Worm (Caenorhabditis elegans) whole organism, L1 larva: ENCODE measurements around the gene K01D12.7.
A peak's percentile ranks its signal among the peaks of the same experiment; 100 is the strongest.

ENCODE experiments used
- C34B4.2 ChIP-seq: sonication (generic microtip); optimal IDR thresholded peaks from 2 replicates; lab custom pipeline; 2017; ENCODE audit warnings: mild to moderate bottlenecking, missing genetic modification characterization, missing compliant biosample characterization
- alr-1 ChIP-seq: fragments of 200-800 bp; sonication (Bioruptor generic); optimal IDR thresholded peaks from 2 replicates; lab custom pipeline; 2018; ENCODE audit warnings: borderline replicate concordance, mild to moderate bottlenecking, missing genetic modification characterization, missing compliant biosample characterization
- ama-1 ChIP-seq: fragments of 150-350 bp; optimal IDR thresholded peaks from 2 replicates; lab custom pipeline; 2014
- ceh-63 ChIP-seq: fragments of 200-800 bp; sonication (Bioruptor generic); optimal IDR thresholded peaks from 2 replicates; lab custom pipeline; 2018; ENCODE audit warnings: mild to moderate bottlenecking, missing genetic modification characterization, missing compliant biosample characterization
- ceh-8 ChIP-seq: fragments of 200-800 bp; sonication (Bioruptor generic); optimal IDR thresholded peaks from 2 replicates; lab custom pipeline; 2018; ENCODE audit warnings: mild to moderate bottlenecking, missing genetic modification characterization, moderate library complexity, missing compliant biosample characterization
- ceh-88 ChIP-seq: fragments of 200-800 bp; sonication (Bioruptor generic); IDR thresholded peaks from 2 replicates; pipeline ENCODE4 v1.3.6; 2022; ENCODE audit warnings: missing genetic modification characterization, missing compliant biosample characterization
- ceh-90 ChIP-seq: sonication (generic microtip); optimal IDR thresholded peaks from 2 replicates; lab custom pipeline; 2016; ENCODE audit warnings: missing genetic modification characterization, missing compliant biosample characterization
- dsc-1 ChIP-seq: sonication (generic microtip); optimal IDR thresholded peaks from 2 replicates; lab custom pipeline; 2016; ENCODE audit warnings: mild to moderate bottlenecking, missing genetic modification characterization, missing compliant biosample characterization
- efl-1 ChIP-seq, 4 experiments: fragments of 150-350 bp; optimal IDR thresholded peaks in 3 of 4; peaks in 1 of 4; 1 replicate in 1 of 4; 2 replicates in 3 of 4; lab custom pipeline; 2014; ENCODE audit warnings: missing biosample characterization in 2 of 4, missing genetic modification characterization in 2 of 4, missing genetic modification reagents in 2 of 4
- efl-3 ChIP-seq: fragments of 200-800 bp; sonication (Bioruptor generic); optimal IDR thresholded peaks from 2 replicates; lab custom pipeline; 2018; ENCODE audit warnings: mild to moderate bottlenecking, missing genetic modification characterization, missing compliant biosample characterization
- egl-13 ChIP-seq: sonication (generic microtip); optimal IDR thresholded peaks from 2 replicates; lab custom pipeline; 2016; ENCODE audit warnings: missing genotype, missing genetic modification reagents, missing genetic modification characterization, missing compliant biosample characterization
- egl-27 ChIP-seq, 2 experiments: fragments of 150-350 bp in 1 of 2; sonication (generic microtip); optimal IDR thresholded peaks; 3 replicates each; lab custom pipeline; 2017 to 2018; ENCODE audit warnings: missing biosample characterization in 2 of 2, missing genetic modification characterization in 2 of 2, missing genetic modification reagents in 2 of 2
- fkh-4 ChIP-seq: sonication (generic microtip); optimal IDR thresholded peaks from 2 replicates; lab custom pipeline; 2016; ENCODE audit warnings: missing compliant biosample characterization, missing genetic modification characterization, borderline replicate concordance
- irx-1 ChIP-seq: sonication (generic microtip); optimal IDR thresholded peaks from 2 replicates; lab custom pipeline; 2016; ENCODE audit warnings: missing genetic modification characterization, missing compliant biosample characterization
- jun-1 ChIP-seq: fragments of 150-350 bp; optimal IDR thresholded peaks from 2 replicates; lab custom pipeline; 2014; ENCODE audit warnings: missing biosample characterization, missing genetic modification reagents, missing genetic modification characterization
- lin-13 ChIP-seq: fragments of 150-350 bp; optimal IDR thresholded peaks from 2 replicates; lab custom pipeline; 2014; ENCODE audit warnings: missing biosample characterization, missing genetic modification reagents, missing genetic modification characterization
- lin-14 ChIP-seq: fragments of 200-800 bp; sonication (Bioruptor generic); optimal IDR thresholded peaks from 2 replicates; lab custom pipeline; 2018; ENCODE audit warnings: mild to moderate bottlenecking, missing genetic modification characterization, moderate library complexity, missing compliant biosample characterization
- lin-15B ChIP-seq: fragments of 150-350 bp; sonication (generic microtip); optimal IDR thresholded peaks from 3 replicates; lab custom pipeline; 2014; ENCODE audit warnings: missing biosample characterization, missing genetic modification characterization
- lin-39 ChIP-seq: fragments of 150-350 bp; optimal IDR thresholded peaks from 2 replicates; lab custom pipeline; 2014; ENCODE audit warnings: missing biosample characterization, missing genetic modification reagents, missing genetic modification characterization
- lir-3 ChIP-seq: sonication (generic microtip); optimal IDR thresholded peaks from 2 replicates; lab custom pipeline; 2016; ENCODE audit warnings: mild to moderate bottlenecking, missing genetic modification characterization, moderate library complexity, missing compliant biosample characterization; ENCODE audit not compliant: poor library complexity
- mdl-1 ChIP-seq, 2 experiments: fragments of 150-350 bp; optimal IDR thresholded peaks; 2 replicates each; lab custom pipeline; 2014 to 2017; ENCODE audit warnings: missing biosample characterization in 2 of 2, missing genetic modification characterization in 2 of 2, inconsistent platforms in 1 of 2
- mep-1 ChIP-seq: fragments of 150-350 bp; optimal IDR thresholded peaks from 2 replicates; lab custom pipeline; 2014; ENCODE audit warnings: missing biosample characterization, missing genetic modification characterization
- nhr-11 ChIP-seq: fragments of 150-350 bp; optimal IDR thresholded peaks from 2 replicates; lab custom pipeline; 2014; ENCODE audit warnings: missing biosample characterization, missing genetic modification characterization
- nhr-12 ChIP-seq: sonication (generic microtip); optimal IDR thresholded peaks from 2 replicates; lab custom pipeline; 2017; ENCODE audit warnings: missing biosample characterization, missing genetic modification characterization
- nhr-20 ChIP-seq: sonication (generic microtip); optimal IDR thresholded peaks from 2 replicates; lab custom pipeline; 2016; ENCODE audit warnings: mild to moderate bottlenecking, missing genetic modification characterization, missing compliant biosample characterization
- nhr-237 ChIP-seq: fragments of 150-350 bp; optimal IDR thresholded peaks from 2 replicates; lab custom pipeline; 2014; ENCODE audit warnings: missing biosample characterization, missing genetic modification characterization
- nhr-28 ChIP-seq: fragments of 150-350 bp; optimal IDR thresholded peaks from 2 replicates; lab custom pipeline; 2014; ENCODE audit warnings: missing biosample characterization, missing genetic modification characterization
- nhr-71 ChIP-seq: sonication (generic microtip); optimal IDR thresholded peaks from 2 replicates; lab custom pipeline; 2016; ENCODE audit warnings: mild to moderate bottlenecking, missing genetic modification characterization, moderate library complexity, missing compliant biosample characterization
- nhr-76 ChIP-seq: sonication (generic microtip); optimal IDR thresholded peaks from 2 replicates; lab custom pipeline; 2017; ENCODE audit warnings: missing biosample characterization, missing genetic modification characterization
- nhr-77 ChIP-seq: fragments of 150-350 bp; optimal IDR thresholded peaks from 2 replicates; lab custom pipeline; 2014; ENCODE audit warnings: missing biosample characterization, missing genetic modification characterization
- nhr-84 ChIP-seq: sonication (generic microtip); optimal IDR thresholded peaks from 2 replicates; lab custom pipeline; 2017; ENCODE audit warnings: missing biosample characterization, missing genetic modification characterization
- nhr-85 ChIP-seq: sonication (generic microtip); peaks from one replicate; lab custom pipeline; 2016; ENCODE audit warnings: missing genetic modification characterization, inconsistent platforms, missing compliant biosample characterization
- pax-3 ChIP-seq: fragments of 200-800 bp; sonication (Bioruptor generic); optimal IDR thresholded peaks from 2 replicates; lab custom pipeline; 2018; ENCODE audit warnings: mild to moderate bottlenecking, missing genetic modification characterization, moderate library complexity, missing compliant biosample characterization
- tlp-1 ChIP-seq: fragments of 150-350 bp; optimal IDR thresholded peaks from 2 replicates; lab custom pipeline; 2014; ENCODE audit warnings: missing biosample characterization, missing genetic modification characterization
- unc-130 ChIP-seq: fragments of 150-350 bp; optimal IDR thresholded peaks from 2 replicates; lab custom pipeline; 2017; ENCODE audit warnings: missing biosample characterization, missing genetic modification characterization, inconsistent platforms
- unc-62 ChIP-seq: fragments of 150-350 bp; optimal IDR thresholded peaks from 2 replicates; lab custom pipeline; 2014; ENCODE audit warnings: missing biosample characterization, missing genetic modification reagents, missing genetic modification characterization
- unc-86 ChIP-seq: sonication (generic microtip); optimal IDR thresholded peaks from 2 replicates; lab custom pipeline; 2016; ENCODE audit warnings: missing genetic modification characterization, missing compliant biosample characterization
- xbp-1 ChIP-seq: sonication (generic microtip); optimal IDR thresholded peaks from 2 replicates; lab custom pipeline; 2016; ENCODE audit warnings: missing genetic modification characterization, missing compliant biosample characterization
- ztf-11 ChIP-seq, 2 experiments: sonication (generic microtip); optimal IDR thresholded peaks; 2 replicates each; lab custom pipeline; 2016 to 2017; ENCODE audit warnings: missing genetic modification characterization in 2 of 2, missing biosample characterization in 1 of 2, missing compliant biosample characterization in 1 of 2

K01D12.7 gene

DNA sequence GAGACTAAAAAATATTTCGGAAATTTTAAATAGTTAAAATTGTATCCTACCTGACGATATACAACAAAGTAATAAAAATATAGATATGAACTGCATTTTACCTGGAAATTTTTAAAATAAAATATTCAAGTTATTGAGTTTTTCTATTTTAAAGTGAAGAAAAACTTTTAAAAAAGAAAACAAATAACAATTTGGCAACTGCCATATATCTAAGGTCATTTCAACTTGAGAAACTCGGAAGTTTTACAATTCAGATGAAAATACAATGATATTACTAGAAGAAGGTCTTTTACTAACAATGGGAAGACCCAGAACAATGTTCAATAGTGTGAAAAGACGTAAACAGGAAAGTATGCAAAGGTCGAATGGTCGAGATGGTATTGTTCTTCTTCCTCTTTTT, 48.6 kb upstream of the K01D12.7 start, which contains the start of gene C54D10.10:
C54D10.10 (minus strand) TSS at position 101 of the 400 bp plus-strand sequence.
- TF ChIP-seq fkh-4 (tag; lab: Kevin White, UChicago): no peak
- TF ChIP-seq nhr-12: no peak
- TF ChIP-seq dsc-1 (tag; lab: Kevin White, UChicago): no peak
- no peak for TF ChIP-seq lin-39 (tag; lab: Kevin White, UChicago)
- TF ChIP-seq nhr-237: no peak
- TF ChIP-seq egl-13 (tag; lab: Kevin White, UChicago): no peak
- no peak for TF ChIP-seq jun-1 (tag; lab: Kevin White, UChicago)
- no peak for TF ChIP-seq mep-1 (tag; lab: Kevin White, UChicago)
- TF ChIP-seq lin-13: no peak
- TF ChIP-seq nhr-11 (tag; lab: Kevin White, UChicago): no peak
- TF ChIP-seq, all 84 proteins: peak for 0

DNA sequence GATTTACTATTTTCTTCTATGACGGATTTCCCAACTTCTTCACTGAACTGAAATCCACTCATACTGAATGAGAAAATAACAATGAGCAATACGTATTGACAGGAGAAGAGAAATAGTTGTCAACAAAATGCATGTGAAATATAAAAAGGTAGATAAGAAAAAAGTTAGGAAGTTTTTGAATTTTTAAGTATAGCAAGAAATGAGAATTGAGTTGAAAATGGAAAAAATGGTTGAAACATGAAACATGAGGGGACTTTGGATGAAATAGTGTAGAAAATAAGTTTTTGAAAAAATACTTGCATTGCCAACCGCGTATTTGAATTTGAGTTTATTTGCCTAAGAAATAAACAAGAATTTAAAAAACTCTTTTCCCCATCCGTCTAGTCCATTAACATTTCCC, 45.6 kb upstream of the K01D12.7 start, which contains the start of the genes pals-38 and C54D10.9:
pals-38 (minus strand) TSS at position 101 of the 400 bp plus-strand sequence.
C54D10.9 (plus strand) TSS at position 259 of the 400 bp plus-strand sequence.
- TF ChIP-seq nhr-12 (no peak), tlp-1 (tag; lab: Kevin White, UChicago) (no peak), nhr-11 (tag; lab: Kevin White, UChicago) (no peak), ceh-63 (GFP tag; lab: Kevin White, UChicago) (no peak), egl-27 (tag; optimal IDR thresholded peaks at IDR 0.05; lab: Kevin White, UChicago) (no peak), ceh-8 (GFP tag; lab: Kevin White, UChicago) (no peak), efl-1 (optimal IDR thresholded peaks at IDR 0.05; lab: Kevin White, UChicago) (no peak), efl-1 (GFP tag; optimal IDR thresholded peaks at IDR 0.05 in 1 of 2; lab: Kevin White, UChicago) (peak in 1 of 2 experiments; percentile 79)

DNA sequence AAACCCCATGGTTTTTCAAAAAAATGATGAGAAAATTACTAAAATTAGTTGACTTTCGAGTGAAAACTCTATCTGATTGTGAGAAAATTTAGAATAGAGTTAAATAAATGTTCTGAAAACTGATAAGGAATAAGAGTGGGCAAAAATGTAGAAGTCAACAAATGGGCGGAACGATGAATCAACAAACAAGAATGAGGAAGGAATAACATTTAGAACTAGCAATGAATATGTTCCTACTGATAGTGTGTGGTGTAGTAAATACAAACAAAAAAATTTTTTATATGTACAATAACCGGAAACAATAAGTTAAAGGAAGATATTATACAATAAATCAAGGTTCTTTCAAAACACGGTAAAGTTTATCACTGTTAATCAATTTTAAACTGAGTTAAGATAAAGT, 42.5 kb upstream of the K01D12.7 start, which contains the start of gene pals-39:
pals-39 (minus strand) TSS at position 101 of the 400 bp plus-strand sequence.
- TF ChIP-seq ztf-11 (tag; optimal IDR thresholded peaks at IDR 0.05; lab: Kevin White, UChicago) (no peak), nhr-237 (no peak), nhr-77 (tag; lab: Kevin White, UChicago) (no peak), nhr-84 (no peak), jun-1 (tag; lab: Kevin White, UChicago) (no peak), unc-86 (tag; lab: Kevin White, UChicago) (no peak), unc-130 (tag; lab: Kevin White, UChicago) (no peak), alr-1 (tag; lab: Kevin White, UChicago) (no peak), mdl-1 (tag; optimal IDR thresholded peaks at IDR 0.05; lab: Kevin White, UChicago) (no peak), ceh-90 (tag; lab: Kevin White, UChicago) (no peak), lin-13 (no peak)

DNA sequence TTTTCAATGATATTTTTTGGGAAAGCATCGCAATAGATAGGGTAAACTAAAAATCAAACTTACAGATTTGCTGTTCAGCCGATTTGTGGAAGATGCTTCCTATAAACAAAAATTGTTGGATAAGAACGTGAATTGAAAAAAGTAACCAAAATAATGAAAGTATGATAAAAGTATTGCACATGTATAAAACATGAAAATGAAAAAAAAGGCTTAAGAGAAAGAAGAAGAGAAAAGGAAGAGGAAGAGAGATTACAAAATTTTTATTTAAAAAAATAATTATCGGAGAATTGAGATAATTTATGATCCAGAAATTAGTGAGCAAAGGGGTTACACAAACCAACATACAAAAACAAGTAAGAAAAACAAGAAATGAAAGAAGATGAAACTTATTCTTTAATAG, 40.1 kb upstream of the K01D12.7 start, which contains the start of gene pals-37:
pals-37 (minus strand) TSS at position 101 of the 400 bp plus-strand sequence.
- no peak for TF ChIP-seq nhr-71 (tag; lab: Kevin White, UChicago)
- TF ChIP-seq nhr-28 (tag; lab: Kevin White, UChicago): no peak
- no peak for TF ChIP-seq nhr-76
- TF ChIP-seq C34B4.2 (tag; lab: Kevin White, UChicago): no peak
- no peak for TF ChIP-seq mep-1 (tag; lab: Kevin White, UChicago)
- TF ChIP-seq ceh-88: no peak
- TF ChIP-seq irx-1 (tag; lab: Kevin White, UChicago): no peak
- TF ChIP-seq efl-3: no peak
- TF ChIP-seq lin-15B (tag; lab: Kevin White, UChicago): no peak
- TF ChIP-seq nhr-85 (tag; lab: Kevin White, UChicago): no peak
- TF ChIP-seq lir-3: no peak
- no peak for TF ChIP-seq lin-14 (GFP tag; lab: Kevin White, UChicago)
- no peak for TF ChIP-seq pax-3 (tag; lab: Kevin White, UChicago)
- no peak for TF ChIP-seq xbp-1 (tag; lab: Kevin White, UChicago)
- no peak for TF ChIP-seq egl-27 (tag; optimal IDR thresholded peaks at IDR 0.05; lab: Kevin White, UChicago)
- TF ChIP-seq unc-62 (GFP tag; lab: Kevin White, UChicago): no peak
- no peak for TF ChIP-seq tlp-1 (tag; lab: Kevin White, UChicago)
- TF ChIP-seq ama-1: no peak
- TF ChIP-seq nhr-20 (tag; lab: Kevin White, UChicago): no peak
- TF ChIP-seq, all 84 proteins: peak for 0
